Worm (Caenorhabditis elegans) whole organism, L4/young adult: ENCODE data around the gene lipl-7.

Experiments
- W03F9.2 ChIP-seq: fragments of 150-350 bp; optimal IDR thresholded peaks from 2 replicates; lab custom pipeline; 2014; ENCODE audit warnings: missing biosample characterization, missing genetic modification characterization
- dao-5 ChIP-seq: sonication (generic microtip); optimal IDR thresholded peaks from 2 replicates; lab custom pipeline; 2016; ENCODE audit warnings: missing genotype, missing genetic modification characterization, moderate library complexity, missing compliant biosample characterization
- him-1 ChIP-seq: sonication (generic microtip); optimal IDR thresholded peaks from 2 replicates; lab custom pipeline; 2016; ENCODE audit warnings: missing genotype, missing genetic modification reagents, missing genetic modification characterization, missing compliant biosample characterization

DNA sequence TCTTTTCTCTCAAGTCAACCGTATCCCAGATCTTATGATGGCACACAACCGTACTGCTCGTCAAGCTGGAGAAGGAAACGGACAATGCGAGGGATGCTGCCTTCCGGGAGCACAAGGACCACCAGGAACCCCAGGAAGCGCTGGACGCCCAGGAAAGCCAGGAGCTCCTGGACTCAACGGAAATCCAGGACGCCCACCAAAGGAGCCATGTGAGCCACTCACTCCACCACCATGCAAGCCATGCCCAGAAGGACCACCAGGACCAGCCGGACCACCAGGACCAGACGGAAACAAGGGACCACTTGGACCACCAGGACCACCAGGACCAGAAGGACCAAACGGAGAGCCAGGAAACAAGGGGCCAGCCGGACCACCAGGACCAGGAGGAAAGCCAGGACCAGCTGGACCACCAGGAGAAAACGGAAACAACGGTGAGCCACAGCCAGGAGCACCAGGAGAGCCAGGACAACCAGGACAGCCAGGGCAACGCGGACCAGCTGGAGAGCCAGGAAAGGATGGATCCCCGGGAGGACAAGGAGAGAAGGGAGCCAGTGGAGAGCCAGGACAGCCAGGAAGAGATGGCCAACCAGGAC, 24.8 kb downstream of the lipl-7 start:
- TF ChIP-seq him-1 (tag; lab: Kevin White, UChicago) = no peak
- no peak for TF ChIP-seq dao-5 (tag; lab: Kevin White, UChicago)
- TF ChIP-seq W03F9.2 (tag; lab: Kevin White, UChicago) = no peak
